Fruit fly (Drosophila melanogaster) whole organism, embryonic: ENCODE results near the gene Arv1.
A peak's percentile ranks its signal among the peaks of the same experiment; 100 is the strongest.

Experiments used
- Antp ChIP-seq: fragments of 200-800 bp; sonication (Bioruptor generic); optimal IDR thresholded peaks from 3 replicates; lab custom pipeline; 2016; ENCODE audit warnings: missing biosample characterization, missing genetic modification characterization
- Bgb ChIP-seq: fragments of 200-800 bp; sonication (Bioruptor generic); IDR thresholded peaks from 2 replicates; pipeline ENCODE4 v1.3.6; 2022; ENCODE audit warnings: missing biosample characterization, missing genetic modification characterization; ENCODE audit not compliant: partially characterized antibody
- CG11695 ChIP-seq: fragments of 200-800 bp; sonication (Bioruptor generic); IDR thresholded peaks from 3 replicates; pipeline ENCODE4 v1.3.6; 2022; ENCODE audit warnings: missing biosample characterization, missing genetic modification characterization
- CG12299 ChIP-seq: fragments of 200-800 bp; sonication (Bioruptor generic); optimal IDR thresholded peaks from 2 replicates; lab custom pipeline; 2018; ENCODE audit warnings: missing biosample characterization, mild to moderate bottlenecking, missing genetic modification characterization
- CG13624 ChIP-seq: fragments of 200-800 bp; sonication (Bioruptor generic); optimal IDR thresholded peaks from 2 replicates; lab custom pipeline; 2016; ENCODE audit warnings: missing biosample characterization, missing genetic modification characterization
- CG15479 ChIP-seq: fragments of 200-800 bp; sonication (Bioruptor generic); optimal IDR thresholded peaks from 3 replicates; lab custom pipeline; 2019; ENCODE audit warnings: missing biosample characterization, mild to moderate bottlenecking, missing genetic modification characterization, moderate library complexity
- CG16813 ChIP-seq: fragments of 200-800 bp; sonication (Bioruptor generic); IDR thresholded peaks from 3 replicates; pipeline ENCODE4 v1.3.6; 2022; ENCODE audit warnings: missing biosample characterization, missing genetic modification characterization; ENCODE audit not compliant: partially characterized antibody
- CG17361 ChIP-seq: fragments of 200-800 bp; sonication (Bioruptor generic); IDR thresholded peaks from 3 replicates; pipeline ENCODE4 v1.3.6; 2022; ENCODE audit warnings: missing biosample characterization, missing genetic modification characterization
- CG17829 ChIP-seq: fragments of 200-800 bp; optimal IDR thresholded peaks from 2 replicates; lab custom pipeline; 2019; ENCODE audit warnings: missing biosample characterization, mild to moderate bottlenecking, missing genetic modification characterization, moderate library complexity
- CG2712 ChIP-seq: fragments of 200-800 bp; optimal IDR thresholded peaks from 3 replicates; lab custom pipeline; 2019; ENCODE audit warnings: missing biosample characterization, mild to moderate bottlenecking, missing genetic modification characterization, moderate library complexity
- CG30020 ChIP-seq: fragments of 200-800 bp; optimal IDR thresholded peaks from 2 replicates; lab custom pipeline; 2019; ENCODE audit warnings: missing biosample characterization, mild to moderate bottlenecking, missing genetic modification characterization, moderate library complexity
- CG32772 ChIP-seq: fragments of 200-800 bp; sonication (Bioruptor generic); IDR thresholded peaks from 2 replicates; pipeline ENCODE4 v1.3.6; 2022; ENCODE audit warnings: missing biosample characterization, missing genetic modification characterization
- CG33213 ChIP-seq: fragments of 200-800 bp; sonication (Bioruptor generic); optimal IDR thresholded peaks from 3 replicates; lab custom pipeline; 2016; ENCODE audit warnings: missing biosample characterization, missing genetic modification characterization
- CG3407 ChIP-seq: fragments of 200-800 bp; sonication (Bioruptor generic); optimal IDR thresholded peaks from 2 replicates; lab custom pipeline; 2018; ENCODE audit warnings: missing biosample characterization, mild to moderate bottlenecking, missing genetic modification characterization
- CG4282 ChIP-seq: fragments of 200-800 bp; sonication (Bioruptor generic); optimal IDR thresholded peaks from 2 replicates; lab custom pipeline; 2016; ENCODE audit warnings: missing biosample characterization, missing genetic modification characterization
- CG6854 ChIP-seq: fragments of 200-800 bp; sonication (Bioruptor generic); optimal IDR thresholded peaks from 3 replicates; lab custom pipeline; 2017; ENCODE audit warnings: missing biosample characterization, mild to moderate bottlenecking, missing genetic modification characterization
- CG7357 ChIP-seq: fragments of 200-800 bp; sonication (Bioruptor generic); IDR thresholded peaks from 3 replicates; pipeline ENCODE4 v1.3.6; 2022; ENCODE audit warnings: missing biosample characterization, missing genetic modification characterization
- CG7745 ChIP-seq: fragments of 200-800 bp; sonication (Bioruptor generic); optimal IDR thresholded peaks from 2 replicates; lab custom pipeline; 2018; ENCODE audit warnings: missing biosample characterization, mild to moderate bottlenecking, missing genetic modification characterization, moderate library complexity
- CG8359 ChIP-seq: fragments of 200-800 bp; sonication (Bioruptor generic); optimal IDR thresholded peaks from 2 replicates; lab custom pipeline; 2017; ENCODE audit warnings: missing biosample characterization, mild to moderate bottlenecking, missing genetic modification characterization, borderline replicate concordance
- CG9817 ChIP-seq: fragments of 200-800 bp; sonication (Bioruptor generic); optimal IDR thresholded peaks from 2 replicates; lab custom pipeline; 2018; ENCODE audit warnings: missing biosample characterization, mild to moderate bottlenecking, missing genetic modification characterization, moderate library complexity
- Chrac-16 ChIP-seq: fragments of 200-800 bp; sonication (Bioruptor generic); optimal IDR thresholded peaks from 3 replicates; lab custom pipeline; 2016; ENCODE audit warnings: missing biosample characterization, missing genetic modification characterization
- Dip2 ChIP-seq: fragments of 200-800 bp; sonication (Bioruptor generic); IDR thresholded peaks from 2 replicates; pipeline ENCODE4 v1.3.6; 2022; ENCODE audit warnings: missing biosample characterization, missing genetic modification characterization
- Dref ChIP-seq: fragments of 200-800 bp; sonication (Bioruptor generic); IDR thresholded peaks from 2 replicates; pipeline ENCODE4 v1.3.6; 2022; ENCODE audit warnings: missing biosample characterization, missing genetic modification characterization
- H15 ChIP-seq: fragments of 200-800 bp; sonication (Bioruptor generic); IDR thresholded peaks from 3 replicates; pipeline ENCODE4 v1.3.6; 2022; ENCODE audit warnings: missing biosample characterization, missing genetic modification characterization
- HmgD ChIP-seq: fragments of 200-800 bp; sonication (Bioruptor generic); optimal IDR thresholded peaks from 3 replicates; lab custom pipeline; 2016; ENCODE audit warnings: missing biosample characterization, missing genetic modification characterization
- Hmx ChIP-seq: fragments of 200-800 bp; sonication (Bioruptor generic); optimal IDR thresholded peaks from 2 replicates; lab custom pipeline; 2016; ENCODE audit warnings: missing biosample characterization, missing genetic modification characterization
- Myb ChIP-seq: fragments of 200-800 bp; sonication (Bioruptor generic); optimal IDR thresholded peaks from 2 replicates; lab custom pipeline; 2016; ENCODE audit warnings: missing biosample characterization, missing genetic modification characterization
- Pdp1 ChIP-seq, 2 experiments: fragments of 200-800 bp; sonication (Bioruptor generic); optimal IDR thresholded peaks; 3 replicates each; lab custom pipeline; 2016; ENCODE audit warnings: missing biosample characterization in 2 of 2, missing genetic modification characterization in 2 of 2, mild to moderate bottlenecking in 1 of 2, moderate library complexity in 1 of 2
- Ravus ChIP-seq: fragments of 200-800 bp; sonication (Bioruptor generic); IDR thresholded peaks from 2 replicates; pipeline ENCODE4 v1.3.6; 2022; ENCODE audit warnings: missing biosample characterization, missing genetic modification characterization
- Rfx ChIP-seq: fragments of 200-800 bp; sonication (Bioruptor generic); IDR thresholded peaks from 2 replicates; pipeline ENCODE4 v1.3.6; 2022; ENCODE audit warnings: missing biosample characterization, missing genetic modification characterization
- ab ChIP-seq: fragments of 200-800 bp; sonication (Bioruptor generic); optimal IDR thresholded peaks from 2 replicates; lab custom pipeline; 2016; ENCODE audit warnings: missing biosample characterization, missing genetic modification characterization
- cad ChIP-seq: fragments of >200 bp; optimal IDR thresholded peaks from 2 replicates; lab custom pipeline; 2017; ENCODE audit warnings: missing biosample characterization, missing genetic modification characterization
- dm ChIP-seq: fragments of 200-800 bp; sonication (Bioruptor generic); optimal IDR thresholded peaks from 3 replicates; lab custom pipeline; 2016; ENCODE audit warnings: missing biosample characterization, missing genetic modification characterization
- exex ChIP-seq: fragments of 200-800 bp; sonication (Bioruptor generic); optimal IDR thresholded peaks from 4 replicates; lab custom pipeline; 2018; ENCODE audit warnings: missing biosample characterization, mild to moderate bottlenecking, missing genetic modification characterization, moderate library complexity
- fd96Cb ChIP-seq: fragments of 200-800 bp; sonication (Bioruptor generic); optimal IDR thresholded peaks from 2 replicates; lab custom pipeline; 2018; ENCODE audit warnings: missing biosample characterization, mild to moderate bottlenecking, missing genetic modification characterization, moderate library complexity
- gcm2 ChIP-seq: fragments of 200-800 bp; sonication (Bioruptor generic); optimal IDR thresholded peaks from 2 replicates; lab custom pipeline; 2016; ENCODE audit warnings: missing biosample characterization, missing genetic modification characterization
- h ChIP-seq: fragments of >200 bp; optimal IDR thresholded peaks from 2 replicates; lab custom pipeline; 2017
- ind ChIP-seq: fragments of 200-800 bp; sonication (Bioruptor generic); optimal IDR thresholded peaks from 3 replicates; lab custom pipeline; 2016; ENCODE audit warnings: missing biosample characterization, missing genetic modification characterization
- inv ChIP-seq: fragments of 200-800 bp; sonication (Bioruptor generic); IDR thresholded peaks from 2 replicates; pipeline ENCODE4 v1.3.6; 2022; ENCODE audit warnings: missing biosample characterization, missing genetic modification characterization; ENCODE audit not compliant: partially characterized antibody
- jing ChIP-seq: fragments of 200-800 bp; sonication (Bioruptor generic); optimal IDR thresholded peaks from 2 replicates; lab custom pipeline; 2018; ENCODE audit warnings: missing biosample characterization, mild to moderate bottlenecking, missing genetic modification characterization
- lilli ChIP-seq: fragments of 200-800 bp; sonication (Bioruptor generic); optimal IDR thresholded peaks from 3 replicates; lab custom pipeline; 2016; ENCODE audit warnings: missing biosample characterization, missing genetic modification characterization
- mam ChIP-seq: fragments of 200-800 bp; sonication (Bioruptor generic); optimal IDR thresholded peaks from 3 replicates; lab custom pipeline; 2016; ENCODE audit warnings: missing biosample characterization, missing genetic modification characterization
- p53 ChIP-seq: fragments of 200-800 bp; sonication (Bioruptor generic); optimal IDR thresholded peaks from 2 replicates; lab custom pipeline; 2016; ENCODE audit warnings: missing biosample characterization, missing genetic modification characterization
- pfk ChIP-seq: fragments of 200-800 bp; sonication (Bioruptor generic); optimal IDR thresholded peaks from 2 replicates; lab custom pipeline; 2018; ENCODE audit warnings: missing biosample characterization, mild to moderate bottlenecking, missing genetic modification characterization, moderate library complexity
- pros ChIP-seq: fragments of 200-800 bp; sonication (Bioruptor generic); optimal IDR thresholded peaks from 3 replicates; lab custom pipeline; 2019; ENCODE audit warnings: missing biosample characterization, mild to moderate bottlenecking, missing genetic modification characterization, moderate library complexity
- ro ChIP-seq: fragments of 200-800 bp; sonication (Bioruptor generic); IDR thresholded peaks from 2 replicates; pipeline ENCODE4 v1.3.6; 2022; ENCODE audit warnings: missing biosample characterization, missing genetic modification characterization
- sens ChIP-seq: fragments of 200-800 bp; sonication (Bioruptor generic); peaks from one replicate; lab custom pipeline; 2016; ENCODE audit warnings: missing biosample characterization, missing genetic modification characterization
- tin ChIP-seq: fragments of 200-800 bp; sonication (Bioruptor generic); optimal IDR thresholded peaks from 3 replicates; lab custom pipeline; 2016; ENCODE audit warnings: missing biosample characterization, missing genetic modification characterization
- unpg ChIP-seq: fragments of 200-800 bp; sonication (Bioruptor generic); optimal IDR thresholded peaks from 3 replicates; lab custom pipeline; 2018; ENCODE audit warnings: missing biosample characterization, mild to moderate bottlenecking, missing genetic modification characterization, moderate library complexity
- vnd ChIP-seq: fragments of 200-800 bp; sonication (Bioruptor generic); IDR thresholded peaks from 3 replicates; pipeline ENCODE4 v1.3.6; 2022; ENCODE audit warnings: missing biosample characterization, missing genetic modification characterization; ENCODE audit not compliant: partially characterized antibody
- zen2 ChIP-seq: fragments of 200-800 bp; sonication (Bioruptor generic); IDR thresholded peaks from 3 replicates; pipeline ENCODE4 v1.3.6; 2022; ENCODE audit warnings: missing biosample characterization, missing genetic modification characterization; ENCODE audit not compliant: partially characterized antibody
- zfh2 ChIP-seq: fragments of 200-800 bp; sonication (Bioruptor generic); optimal IDR thresholded peaks from 2 replicates; lab custom pipeline; 2016; ENCODE audit warnings: missing biosample characterization, missing genetic modification characterization

The Arv1 gene

dm6 chr3L:21536857-21537256, 7.7 kb upstream of the Arv1 start, which contains the start of gene Rpn10 (continued):
- TF ChIP-seq CG16813 (GFP tag; lab: Robert Waterston, UW) (peak; percentile 99), Dip2 (GFP tag; lab: Robert Waterston, UW) (no peak), CG17361 (GFP tag; lab: Robert Waterston, UW) (peak; percentile 47; the same call in 1 of the 3 replicates), Bgb (GFP tag; lab: Robert Waterston, UW) (peak; percentile 99), CG7745 (tag; lab: Kevin White, UChicago) (no peak), pros (no peak), CG2712 (tag; lab: Kevin White, UChicago) (peak; percentile 53), zen2 (GFP tag; lab: Robert Waterston, UW) (peak; percentile 96), cad (no peak), CG3407 (GFP tag; lab: Kevin White, UChicago) (no peak), CG13624 (GFP tag; lab: Kevin White, UChicago) (peak; percentile 29), ro (no peak), CG15479 (GFP tag; lab: Kevin White, UChicago) (no peak), pfk (GFP tag; lab: Kevin White, UChicago) (peak; percentile 69), lilli (GFP tag; lab: Kevin White, UChicago) (peak; percentile 42), CG17829 (tag; lab: Kevin White, UChicago) (peak; percentile 58), Antp (GFP tag; lab: Kevin White, UChicago) (peak; percentile 29), CG33213 (GFP tag; lab: Kevin White, UChicago) (peak; percentile 73), zfh2 (peak; percentile 27), H15 (GFP tag; lab: Robert Waterston, UW) (no peak), p53 (peak; percentile 31), h (no peak), fd96Cb (tag; lab: Kevin White, UChicago) (no peak), Pdp1 (GFP tag; optimal IDR thresholded peaks at IDR 0.05; lab: Kevin White, UChicago) (peak; percentile 8 to 86), tin (GFP tag; lab: Kevin White, UChicago) (peak; percentile 7), vnd (peak; percentile 97), ind (GFP tag; lab: Kevin White, UChicago) (peak; percentile 4), HmgD (GFP tag; lab: Kevin White, UChicago) (peak; percentile 46), unpg (no peak), exex (tag; lab: Kevin White, UChicago) (no peak), Dref (GFP tag; lab: Robert Waterston, UW) (no peak; the same call in 1 of the 2 replicates), sens (peak; percentile 46), jing (GFP tag; lab: Kevin White, UChicago) (no peak), Rfx (GFP tag; lab: Robert Waterston, UW) (peak; percentile 65; the same call in 1 of the 2 replicates), CG9817 (tag; lab: Kevin White, UChicago) (no peak), Chrac-16 (GFP tag; lab: Kevin White, UChicago) (peak; percentile 49), Hmx (GFP tag; lab: Kevin White, UChicago) (no peak), CG30020 (tag; lab: Kevin White, UChicago) (peak; percentile 85), CG12299 (tag; lab: Kevin White, UChicago) (peak; percentile 1), Ravus (no peak), dm (GFP tag; lab: Kevin White, UChicago) (peak; percentile 4), CG4282 (no peak), Myb (GFP tag; lab: Kevin White, UChicago) (peak; percentile 82), CG7357 (GFP tag; lab: Robert Waterston, UW) (no peak), CG6854 (no peak), inv (peak; percentile 97), gcm2 (GFP tag; lab: Kevin White, UChicago) (no peak), CG32772 (GFP tag; lab: Robert Waterston, UW) (no peak), CG8359 (GFP tag; lab: Kevin White, UChicago) (no peak), mam (peak; percentile 38), ab (no peak), CG11695 (GFP tag; lab: Robert Waterston, UW) (no peak)
